Fruit fly (Drosophila melanogaster) whole organism, embryonic: ENCODE results near the gene CG31076.

Experiments used
- Asciz ChIP-seq: fragments of 200-800 bp; sonication (Bioruptor generic); optimal IDR thresholded peaks from 2 replicates; lab custom pipeline; 2017; ENCODE audit warnings: missing biosample characterization, mild to moderate bottlenecking, missing genetic modification characterization, missing genetic modification reagents
- BEAF-32 ChIP-seq: fragments of 200-800 bp; sonication (Bioruptor generic); optimal IDR thresholded peaks from 3 replicates; lab custom pipeline; 2017; ENCODE audit warnings: missing biosample characterization, missing genetic modification characterization, mild to moderate bottlenecking, moderate library complexity, missing genetic modification reagents
- CG11504 ChIP-seq: fragments of 200-800 bp; sonication (Bioruptor generic); optimal IDR thresholded peaks from 3 replicates; lab custom pipeline; 2019; ENCODE audit warnings: missing biosample characterization, mild to moderate bottlenecking, missing genetic modification characterization, moderate library complexity
- CG11723 ChIP-seq: fragments of 200-800 bp; sonication (Bioruptor generic); optimal IDR thresholded peaks from 2 replicates; lab custom pipeline; 2017; ENCODE audit warnings: missing biosample characterization, mild to moderate bottlenecking, missing genetic modification characterization
- CG12744 ChIP-seq: fragments of 200-800 bp; sonication (Bioruptor generic); optimal IDR thresholded peaks from 2 replicates; lab custom pipeline; 2016; ENCODE audit warnings: missing biosample characterization, missing genetic modification characterization
- CG13123 ChIP-seq: fragments of 200-800 bp; sonication (Bioruptor generic); optimal IDR thresholded peaks from 2 replicates; lab custom pipeline; 2016; ENCODE audit warnings: missing biosample characterization, missing genetic modification characterization
- CG13624 ChIP-seq: fragments of 200-800 bp; sonication (Bioruptor generic); optimal IDR thresholded peaks from 2 replicates; lab custom pipeline; 2016; ENCODE audit warnings: missing biosample characterization, missing genetic modification characterization
- CG14710 ChIP-seq: fragments of 200-800 bp; sonication (Bioruptor generic); optimal IDR thresholded peaks from 3 replicates; lab custom pipeline; 2019; ENCODE audit warnings: missing biosample characterization, mild to moderate bottlenecking, missing genetic modification characterization, moderate library complexity
- CG15011 ChIP-seq: fragments of 200-800 bp; sonication (Bioruptor generic); optimal IDR thresholded peaks from 3 replicates; lab custom pipeline; 2018; ENCODE audit warnings: missing biosample characterization, mild to moderate bottlenecking, missing genetic modification characterization
- CG15269 ChIP-seq: fragments of 200-800 bp; sonication (Bioruptor generic); optimal IDR thresholded peaks from 2 replicates; lab custom pipeline; 2018; ENCODE audit warnings: missing biosample characterization, mild to moderate bottlenecking, missing genetic modification characterization, moderate library complexity
- CG1603 ChIP-seq: fragments of 200-800 bp; sonication (Bioruptor generic); optimal IDR thresholded peaks from 2 replicates; lab custom pipeline; 2019; ENCODE audit warnings: missing biosample characterization, mild to moderate bottlenecking, missing genetic modification characterization, moderate library complexity
- CG17361 ChIP-seq: fragments of 200-800 bp; sonication (Bioruptor generic); IDR thresholded peaks from 3 replicates; pipeline ENCODE4 v1.3.6; 2022; ENCODE audit warnings: missing biosample characterization, missing genetic modification characterization
- CG2712 ChIP-seq: fragments of 200-800 bp; optimal IDR thresholded peaks from 3 replicates; lab custom pipeline; 2019; ENCODE audit warnings: missing biosample characterization, mild to moderate bottlenecking, missing genetic modification characterization, moderate library complexity
- CG32532 ChIP-seq: fragments of 200-800 bp; sonication (Bioruptor generic); IDR thresholded peaks from 2 replicates; pipeline ENCODE4 v1.3.6; 2022; ENCODE audit warnings: missing biosample characterization, missing genetic modification characterization
- CG32772 ChIP-seq: fragments of 200-800 bp; sonication (Bioruptor generic); IDR thresholded peaks from 2 replicates; pipeline ENCODE4 v1.3.6; 2022; ENCODE audit warnings: missing biosample characterization, missing genetic modification characterization
- CG3407 ChIP-seq: fragments of 200-800 bp; sonication (Bioruptor generic); optimal IDR thresholded peaks from 2 replicates; lab custom pipeline; 2018; ENCODE audit warnings: missing biosample characterization, mild to moderate bottlenecking, missing genetic modification characterization
- CG34376 ChIP-seq: fragments of 200-800 bp; sonication (Bioruptor generic); optimal IDR thresholded peaks from 2 replicates; lab custom pipeline; 2018; ENCODE audit warnings: missing biosample characterization, mild to moderate bottlenecking, missing genetic modification characterization
- CG4820 ChIP-seq: fragments of 200-800 bp; sonication (Bioruptor generic); optimal IDR thresholded peaks from 3 replicates; lab custom pipeline; 2016; ENCODE audit warnings: missing biosample characterization, missing genetic modification characterization
- CG5953 ChIP-seq: fragments of 200-800 bp; sonication (Bioruptor generic); IDR thresholded peaks from 2 replicates; pipeline ENCODE4 v1.3.6; 2022; ENCODE audit warnings: missing biosample characterization, missing genetic modification characterization
- CG6689 ChIP-seq: fragments of 200-800 bp; sonication (Bioruptor generic); IDR thresholded peaks from 2 replicates; pipeline ENCODE4 v1.3.6; 2022; ENCODE audit warnings: missing biosample characterization, missing genetic modification characterization
- CG7372 ChIP-seq: fragments of 200-800 bp; sonication (Bioruptor generic); IDR thresholded peaks from 2 replicates; pipeline ENCODE4 v1.3.6; 2022; ENCODE audit warnings: missing biosample characterization, missing genetic modification characterization
- CG8944 ChIP-seq: fragments of 200-800 bp; sonication (Bioruptor generic); optimal IDR thresholded peaks from 3 replicates; lab custom pipeline; 2016; ENCODE audit warnings: missing biosample characterization, missing genetic modification characterization
- CTCF ChIP-seq: fragments of 200-800 bp; sonication (Bioruptor generic); optimal IDR thresholded peaks from 2 replicates; lab custom pipeline; 2017; ENCODE audit warnings: missing biosample characterization, mild to moderate bottlenecking, missing genetic modification characterization, moderate library complexity
- Deaf1 ChIP-seq: fragments of 200-800 bp; optimal IDR thresholded peaks from 3 replicates; lab custom pipeline; 2019; ENCODE audit warnings: missing biosample characterization, mild to moderate bottlenecking, missing genetic modification characterization, moderate library complexity
- Gug ChIP-seq: fragments of 200-800 bp; sonication (Bioruptor generic); IDR thresholded peaks from 4 replicates; pipeline ENCODE4 v1.3.6; 2022; ENCODE audit warnings: missing biosample characterization, missing genetic modification characterization
- HLHmδ ChIP-seq: fragments of 200-800 bp; sonication (Bioruptor generic); optimal IDR thresholded peaks from 2 replicates; lab custom pipeline; 2018; ENCODE audit warnings: missing biosample characterization, mild to moderate bottlenecking, missing genetic modification characterization, moderate library complexity
- Hr78 ChIP-seq, 2 experiments: fragments of 200-800 bp in 1 of 2; fragments of >200 bp in 1 of 2; sonication (Bioruptor generic) in 1 of 2; optimal IDR thresholded peaks; 2 replicates each; lab custom pipeline; 2017 to 2019; ENCODE audit warnings: missing biosample characterization in 2 of 2, missing genetic modification characterization in 2 of 2, mild to moderate bottlenecking in 1 of 2, moderate library complexity in 1 of 2
- Hsf ChIP-seq: fragments of 200-800 bp; sonication (Bioruptor generic); optimal IDR thresholded peaks from 3 replicates; lab custom pipeline; 2016; ENCODE audit warnings: missing biosample characterization, missing genetic modification characterization
- MTF-1 ChIP-seq: fragments of 200-800 bp; sonication (Bioruptor generic); optimal IDR thresholded peaks from 2 replicates; lab custom pipeline; 2018; ENCODE audit warnings: missing biosample characterization, mild to moderate bottlenecking, missing genetic modification characterization, borderline replicate concordance
- Mrtf ChIP-seq: fragments of 200-800 bp; sonication (Bioruptor generic); IDR thresholded peaks from 3 replicates; pipeline ENCODE4 v1.3.6; 2022; ENCODE audit warnings: missing biosample characterization, missing genetic modification characterization
- Myb ChIP-seq: fragments of 200-800 bp; sonication (Bioruptor generic); optimal IDR thresholded peaks from 2 replicates; lab custom pipeline; 2016; ENCODE audit warnings: missing biosample characterization, missing genetic modification characterization
- Pdp1 ChIP-seq, 2 experiments: fragments of 200-800 bp; sonication (Bioruptor generic); optimal IDR thresholded peaks; 3 replicates each; lab custom pipeline; 2016; ENCODE audit warnings: missing biosample characterization in 2 of 2, missing genetic modification characterization in 2 of 2, mild to moderate bottlenecking in 1 of 2, moderate library complexity in 1 of 2
- Sox102F ChIP-seq: fragments of 200-800 bp; sonication (Bioruptor generic); optimal IDR thresholded peaks from 2 replicates; lab custom pipeline; 2018; ENCODE audit warnings: missing biosample characterization, mild to moderate bottlenecking, missing genetic modification characterization, moderate library complexity
- abd-A ChIP-seq: fragments of 200-800 bp; sonication (Bioruptor generic); optimal IDR thresholded peaks from 3 replicates; lab custom pipeline; 2019; ENCODE audit warnings: missing biosample characterization, mild to moderate bottlenecking, missing genetic modification characterization, moderate library complexity
- chinmo ChIP-seq: fragments of 200-800 bp; sonication (Bioruptor generic); IDR thresholded peaks from 4 replicates; pipeline ENCODE4 v1.3.6; 2022; ENCODE audit warnings: missing biosample characterization, missing genetic modification characterization; ENCODE audit not compliant: partially characterized antibody
- dimm ChIP-seq: fragments of 200-800 bp; sonication (Bioruptor generic); IDR thresholded peaks from 2 replicates; pipeline ENCODE4 v1.3.6; 2022; ENCODE audit warnings: missing biosample characterization, missing genetic modification characterization
- dpn ChIP-seq, 2 experiments: fragments of 200-800 bp; sonication (Bioruptor generic); optimal IDR thresholded peaks; 3 replicates each; lab custom pipeline; 2016; ENCODE audit warnings: missing biosample characterization in 2 of 2, missing genetic modification characterization in 2 of 2
- ftz-f1 ChIP-seq: fragments of 200-800 bp; sonication (Bioruptor generic); optimal IDR thresholded peaks from 2 replicates; lab custom pipeline; 2016; ENCODE audit warnings: missing biosample characterization, missing genetic modification characterization
- fu2 ChIP-seq: fragments of 200-800 bp; sonication (Bioruptor generic); optimal IDR thresholded peaks from 2 replicates; lab custom pipeline; 2016; ENCODE audit warnings: missing biosample characterization, missing genetic modification characterization
- ind ChIP-seq: fragments of 200-800 bp; sonication (Bioruptor generic); optimal IDR thresholded peaks from 3 replicates; lab custom pipeline; 2016; ENCODE audit warnings: missing biosample characterization, missing genetic modification characterization
- nau ChIP-seq: fragments of 200-800 bp; sonication (Bioruptor generic); optimal IDR thresholded peaks from 3 replicates; lab custom pipeline; 2017; ENCODE audit warnings: missing biosample characterization, mild to moderate bottlenecking, missing genetic modification characterization, missing genetic modification reagents
- odd ChIP-seq: fragments of 200-800 bp; sonication (Bioruptor generic); optimal IDR thresholded peaks from 2 replicates; lab custom pipeline; 2017; ENCODE audit warnings: missing biosample characterization, mild to moderate bottlenecking, missing genetic modification characterization
- pb ChIP-seq: fragments of 200-800 bp; sonication (Bioruptor generic); optimal IDR thresholded peaks from 3 replicates; lab custom pipeline; 2016; ENCODE audit warnings: missing biosample characterization, missing genetic modification characterization
- prd ChIP-seq, 3 experiments: fragments of >200 bp in 2 of 3; fragments of 200-800 bp in 1 of 3; sonication (Bioruptor generic) in 1 of 3; optimal IDR thresholded peaks in 2 of 3; IDR thresholded peaks in 1 of 3; 2 replicates in 2 of 3; 3 replicates in 1 of 3; pipeline versions ENCODE4 v1.3.6 to Lab custom; 2017 to 2022; ENCODE audit warnings: missing biosample characterization in 1 of 3, missing genetic modification characterization in 1 of 3
- slp2 ChIP-seq: fragments of 200-800 bp; sonication (Bioruptor generic); optimal IDR thresholded peaks from 2 replicates; lab custom pipeline; 2016; ENCODE audit warnings: missing biosample characterization, missing genetic modification characterization
- sug ChIP-seq: fragments of 200-800 bp; optimal IDR thresholded peaks from 2 replicates; lab custom pipeline; 2019; ENCODE audit warnings: missing biosample characterization, mild to moderate bottlenecking, missing genetic modification characterization, moderate library complexity
- tio ChIP-seq: fragments of 200-800 bp; sonication (Bioruptor generic); optimal IDR thresholded peaks from 2 replicates; lab custom pipeline; 2017; ENCODE audit warnings: missing biosample characterization, missing genetic modification characterization, inconsistent platforms
- tx ChIP-seq: fragments of 200-800 bp; sonication (Bioruptor generic); optimal IDR thresholded peaks from 2 replicates; lab custom pipeline; 2016; ENCODE audit warnings: missing biosample characterization, missing genetic modification characterization
- zfh1 ChIP-seq: fragments of 200-800 bp; sonication (Bioruptor generic); IDR thresholded peaks from 3 replicates; pipeline ENCODE4 v1.3.6; 2022; ENCODE audit warnings: missing biosample characterization, missing genetic modification characterization

CG31076 gene

dm6 chr3R:26954020-26954672, 35.5 kb downstream of the CG31076 start (continued):
- no peak for TF ChIP-seq abd-A (tag; lab: Kevin White, UChicago)
- peak; percentile 74; the same call in 2 of the 3 replicates for TF ChIP-seq zfh1 (GFP tag; lab: Robert Waterston, UW)
- TF ChIP-seq CG2712 (tag; lab: Kevin White, UChicago), result peak; percentile 89
- TF ChIP-seq CG11723 (GFP tag; lab: Kevin White, UChicago), result peak; percentile 22
- peak; percentile 66 for TF ChIP-seq tio (GFP tag; lab: Kevin White, UChicago)
- TF ChIP-seq CG32532, result peak; percentile 68
- TF ChIP-seq CG6689 (GFP tag; lab: Robert Waterston, UW), result peak; percentile 90
- TF ChIP-seq Hr78 (GFP tag; optimal IDR thresholded peaks at IDR 0.05; lab: Kevin White, UChicago), result peak in 1 of 2 experiments; percentile 47
- TF ChIP-seq BEAF-32 (GFP tag; lab: Kevin White, UChicago), result no peak
- peak; percentile 42 for TF ChIP-seq CG13123 (GFP tag; lab: Kevin White, UChicago)
- peak; percentile 84 for TF ChIP-seq CG11504 (tag; lab: Kevin White, UChicago)
- TF ChIP-seq sug (tag; lab: Kevin White, UChicago), result no peak
- no peak for TF ChIP-seq CG1603 (tag; lab: Kevin White, UChicago)
- peak; percentile 77 for TF ChIP-seq Gug
- TF ChIP-seq Hsf (GFP tag; lab: Kevin White, UChicago), result no peak
- peak in 1 of 2 experiments; percentile 74 for TF ChIP-seq dpn (GFP tag; optimal IDR thresholded peaks at IDR 0.05; lab: Kevin White, UChicago)
- TF ChIP-seq MTF-1 (GFP tag; lab: Kevin White, UChicago), result peak; percentile 25
- no peak for TF ChIP-seq CG34376 (GFP tag; lab: Kevin White, UChicago)
- TF ChIP-seq ftz-f1 (GFP tag; lab: Kevin White, UChicago), result peak; percentile 31
- TF ChIP-seq tx (GFP tag; lab: Kevin White, UChicago), result no peak
- peak; percentile 42 for TF ChIP-seq Deaf1
- peak; percentile 1 for TF ChIP-seq pb (GFP tag; lab: Kevin White, UChicago)
- no peak for TF ChIP-seq CG13624 (GFP tag; lab: Kevin White, UChicago)
- peak; percentile 48 for TF ChIP-seq nau (GFP tag; lab: Kevin White, UChicago)
- no peak for TF ChIP-seq HLHmδ (GFP tag; lab: Kevin White, UChicago)
- TF ChIP-seq CG5953 (GFP tag; lab: Robert Waterston, UW), result peak; percentile 85
- TF ChIP-seq Myb (GFP tag; lab: Kevin White, UChicago), result no peak
- TF ChIP-seq CG7372, result peak; percentile 60
- TF ChIP-seq CTCF (GFP tag; lab: Kevin White, UChicago), result no peak
- no peak for TF ChIP-seq CG8944 (GFP tag; lab: Kevin White, UChicago)
- TF ChIP-seq CG3407 (GFP tag; lab: Kevin White, UChicago), result peak; percentile 64
- TF ChIP-seq prd (optimal IDR thresholded peaks at IDR 0.05; lab: Kevin White, UChicago), result no peak
- peak; percentile 86 for TF ChIP-seq prd (GFP tag; IDR thresholded peaks at IDR 0.05; lab: Robert Waterston, UW)
- peak; percentile 71; the same call in 2 of the 3 replicates for TF ChIP-seq Mrtf (GFP tag; lab: Robert Waterston, UW)
- no peak for TF ChIP-seq CG15011 (GFP tag; lab: Kevin White, UChicago)
- TF ChIP-seq slp2 (GFP tag; lab: Kevin White, UChicago), result no peak
- TF ChIP-seq odd (GFP tag; lab: Kevin White, UChicago), result peak; percentile 20
- peak; percentile 87; the same call in 3 of the 4 replicates for TF ChIP-seq chinmo
- TF ChIP-seq ind (GFP tag; lab: Kevin White, UChicago), result peak; percentile 72
- TF ChIP-seq CG4820 (GFP tag; lab: Kevin White, UChicago), result peak; percentile 38
- TF ChIP-seq Pdp1 (GFP tag; optimal IDR thresholded peaks at IDR 0.05; lab: Kevin White, UChicago), result peak in 1 of 2 experiments; percentile 71
- peak; percentile 80 for TF ChIP-seq CG15269 (tag; lab: Kevin White, UChicago)
- TF ChIP-seq Sox102F (GFP tag; lab: Kevin White, UChicago), result peak; percentile 95
- no peak for TF ChIP-seq dimm
- no peak for TF ChIP-seq CG12744 (GFP tag; lab: Kevin White, UChicago)
- peak; percentile 85 for TF ChIP-seq Asciz (GFP tag; lab: Kevin White, UChicago)
- peak; percentile 70 for TF ChIP-seq CG17361 (GFP tag; lab: Robert Waterston, UW)
- TF ChIP-seq CG14710, result peak; percentile 45
- TF ChIP-seq fu2, result no peak
- peak; percentile 86 for TF ChIP-seq CG32772 (GFP tag; lab: Robert Waterston, UW)
